Worm (Caenorhabditis elegans) whole organism, L1 larva: ENCODE results near the gene Y75B7B.1.

Experiments
- C16A3.4 ChIP-seq: fragments of 150-350 bp; optimal IDR thresholded peaks from 2 replicates; lab custom pipeline; 2014; ENCODE audit warnings: missing biosample characterization, missing genetic modification characterization
- C34B4.2 ChIP-seq: sonication (generic microtip); optimal IDR thresholded peaks from 2 replicates; lab custom pipeline; 2017; ENCODE audit warnings: mild to moderate bottlenecking, missing genetic modification characterization, missing compliant biosample characterization
- aly-2 ChIP-seq: fragments of 150-350 bp; optimal IDR thresholded peaks from 2 replicates; lab custom pipeline; 2014; ENCODE audit warnings: missing biosample characterization, missing genetic modification characterization
- ama-1 ChIP-seq: fragments of 150-350 bp; optimal IDR thresholded peaks from 2 replicates; lab custom pipeline; 2014
- ceh-63 ChIP-seq: fragments of 200-800 bp; sonication (Bioruptor generic); optimal IDR thresholded peaks from 2 replicates; lab custom pipeline; 2018; ENCODE audit warnings: mild to moderate bottlenecking, missing genetic modification characterization, missing compliant biosample characterization
- ceh-88 ChIP-seq: fragments of 200-800 bp; sonication (Bioruptor generic); IDR thresholded peaks from 2 replicates; pipeline ENCODE4 v1.3.6; 2022; ENCODE audit warnings: missing genetic modification characterization, missing compliant biosample characterization
- ces-1 ChIP-seq: fragments of 150-350 bp; optimal IDR thresholded peaks from 2 replicates; lab custom pipeline; 2014; ENCODE audit warnings: missing biosample characterization, missing genetic modification reagents, missing genetic modification characterization
- dpl-1 ChIP-seq, 3 experiments: fragments of 150-350 bp in 2 of 3; sonication (generic microtip) in 1 of 3; optimal IDR thresholded peaks; 2 replicates each; lab custom pipeline; 2014 to 2017; ENCODE audit warnings: missing biosample characterization in 3 of 3, missing genetic modification characterization in 3 of 3, missing genetic modification reagents in 3 of 3
- egl-13 ChIP-seq: sonication (generic microtip); optimal IDR thresholded peaks from 2 replicates; lab custom pipeline; 2016; ENCODE audit warnings: missing genotype, missing genetic modification reagents, missing genetic modification characterization, missing compliant biosample characterization
- egl-27 ChIP-seq, 2 experiments: fragments of 150-350 bp in 1 of 2; sonication (generic microtip); optimal IDR thresholded peaks; 3 replicates each; lab custom pipeline; 2017 to 2018; ENCODE audit warnings: missing biosample characterization in 2 of 2, missing genetic modification characterization in 2 of 2, missing genetic modification reagents in 2 of 2
- fkh-10 ChIP-seq: sonication (generic microtip); optimal IDR thresholded peaks from 2 replicates; lab custom pipeline; 2017; ENCODE audit warnings: missing biosample characterization, missing genetic modification reagents, missing genetic modification characterization
- isw-1 ChIP-seq: fragments of 200-800 bp; sonication (Bioruptor generic); IDR thresholded peaks from 2 replicates; pipeline ENCODE4 v1.3.6; 2022; ENCODE audit warnings: missing genetic modification characterization, missing compliant biosample characterization
- lin-14 ChIP-seq: fragments of 200-800 bp; sonication (Bioruptor generic); optimal IDR thresholded peaks from 2 replicates; lab custom pipeline; 2018; ENCODE audit warnings: mild to moderate bottlenecking, missing genetic modification characterization, moderate library complexity, missing compliant biosample characterization
- lin-35 ChIP-seq, 2 experiments: fragments of 150-350 bp; optimal IDR thresholded peaks; 2 replicates each; lab custom pipeline; 2014; ENCODE audit warnings: missing biosample characterization in 2 of 2, missing genetic modification characterization in 2 of 2, missing genetic modification reagents in 2 of 2
- mep-1 ChIP-seq: fragments of 150-350 bp; optimal IDR thresholded peaks from 2 replicates; lab custom pipeline; 2014; ENCODE audit warnings: missing biosample characterization, missing genetic modification characterization
- nhr-11 ChIP-seq: fragments of 150-350 bp; optimal IDR thresholded peaks from 2 replicates; lab custom pipeline; 2014; ENCODE audit warnings: missing biosample characterization, missing genetic modification characterization
- nhr-12 ChIP-seq: sonication (generic microtip); optimal IDR thresholded peaks from 2 replicates; lab custom pipeline; 2017; ENCODE audit warnings: missing biosample characterization, missing genetic modification characterization
- nhr-28 ChIP-seq: fragments of 150-350 bp; optimal IDR thresholded peaks from 2 replicates; lab custom pipeline; 2014; ENCODE audit warnings: missing biosample characterization, missing genetic modification characterization
- nhr-47 ChIP-seq: sonication (generic microtip); optimal IDR thresholded peaks from 2 replicates; lab custom pipeline; 2016; ENCODE audit warnings: mild to moderate bottlenecking, missing genetic modification characterization, moderate library complexity, missing compliant biosample characterization
- nhr-71 ChIP-seq: sonication (generic microtip); optimal IDR thresholded peaks from 2 replicates; lab custom pipeline; 2016; ENCODE audit warnings: mild to moderate bottlenecking, missing genetic modification characterization, moderate library complexity, missing compliant biosample characterization
- nhr-76 ChIP-seq: sonication (generic microtip); optimal IDR thresholded peaks from 2 replicates; lab custom pipeline; 2017; ENCODE audit warnings: missing biosample characterization, missing genetic modification characterization
- nhr-77 ChIP-seq: fragments of 150-350 bp; optimal IDR thresholded peaks from 2 replicates; lab custom pipeline; 2014; ENCODE audit warnings: missing biosample characterization, missing genetic modification characterization
- nhr-84 ChIP-seq: sonication (generic microtip); optimal IDR thresholded peaks from 2 replicates; lab custom pipeline; 2017; ENCODE audit warnings: missing biosample characterization, missing genetic modification characterization
- pax-3 ChIP-seq: fragments of 200-800 bp; sonication (Bioruptor generic); optimal IDR thresholded peaks from 2 replicates; lab custom pipeline; 2018; ENCODE audit warnings: mild to moderate bottlenecking, missing genetic modification characterization, moderate library complexity, missing compliant biosample characterization
- rnt-1 ChIP-seq: sonication (generic microtip); optimal IDR thresholded peaks from 2 replicates; lab custom pipeline; 2016; ENCODE audit warnings: mild to moderate bottlenecking, missing genetic modification characterization, moderate library complexity, missing compliant biosample characterization
- skn-1 ChIP-seq: fragments of 150-350 bp; optimal IDR thresholded peaks from 2 replicates; lab custom pipeline; 2014; ENCODE audit warnings: missing biosample characterization, missing genetic modification characterization
- snu-23 ChIP-seq: sonication (generic microtip); optimal IDR thresholded peaks from 2 replicates; lab custom pipeline; 2016; ENCODE audit warnings: missing genetic modification characterization, missing compliant biosample characterization
- sup-37 ChIP-seq: fragments of 200-800 bp; sonication (Bioruptor generic); optimal IDR thresholded peaks from 2 replicates; lab custom pipeline; 2018; ENCODE audit warnings: mild to moderate bottlenecking, missing genetic modification characterization, missing compliant biosample characterization
- tlp-1 ChIP-seq: fragments of 150-350 bp; optimal IDR thresholded peaks from 2 replicates; lab custom pipeline; 2014; ENCODE audit warnings: missing biosample characterization, missing genetic modification characterization
- unc-30 ChIP-seq: sonication (generic microtip); optimal IDR thresholded peaks from 2 replicates; lab custom pipeline; 2017; ENCODE audit warnings: missing biosample characterization, missing genetic modification characterization
- unc-62 ChIP-seq: fragments of 150-350 bp; optimal IDR thresholded peaks from 2 replicates; lab custom pipeline; 2014; ENCODE audit warnings: missing biosample characterization, missing genetic modification reagents, missing genetic modification characterization
- unc-98 ChIP-seq: fragments of 200-800 bp; sonication (Bioruptor generic); IDR thresholded peaks from 2 replicates; pipeline ENCODE4 v1.3.6; 2022; ENCODE audit warnings: missing genetic modification characterization, missing compliant biosample characterization
- zip-4 ChIP-seq: fragments of 200-800 bp; sonication (Bioruptor generic); optimal IDR thresholded peaks from 2 replicates; lab custom pipeline; 2018; ENCODE audit warnings: mild to moderate bottlenecking, missing genetic modification characterization, moderate library complexity, missing compliant biosample characterization
- ztf-4 ChIP-seq: fragments of 150-350 bp; optimal IDR thresholded peaks from 2 replicates; lab custom pipeline; 2014; ENCODE audit warnings: missing biosample characterization, missing genetic modification characterization

Gene Y75B7B.1

ce11 chrV:1243011-1243410 lies 27.7 kb upstream of the Y75B7B.1 start:
- no peak for TF ChIP-seq tlp-1 (tag; lab: Kevin White, UChicago)
- TF ChIP-seq sup-37 = no peak
- no peak for TF ChIP-seq nhr-84 (tag; lab: Kevin White, UChicago)
- peak; percentile 92 for TF ChIP-seq lin-14 (GFP tag; lab: Kevin White, UChicago)
- no peak for TF ChIP-seq ztf-4
- no peak for TF ChIP-seq unc-98 (GFP tag; lab: Robert Waterston, UW)
- TF ChIP-seq mep-1 (tag; lab: Kevin White, UChicago) = peak; percentile 5
- TF ChIP-seq fkh-10 = no peak
- no peak for TF ChIP-seq dpl-1 (GFP tag; optimal IDR thresholded peaks at IDR 0.05; lab: Kevin White, UChicago)
- TF ChIP-seq nhr-71 (tag; lab: Kevin White, UChicago) = peak; percentile 41
- TF ChIP-seq rnt-1 (tag; lab: Kevin White, UChicago) = peak; percentile 39

- TF ChIP-seq isw-1 (GFP tag; lab: Robert Waterston, UW) = no peak
- no peak for TF ChIP-seq zip-4 (GFP tag; lab: Kevin White, UChicago)
- no peak for TF ChIP-seq unc-62 (GFP tag; lab: Kevin White, UChicago)
- no peak for TF ChIP-seq aly-2 (tag; lab: Kevin White, UChicago)
- no peak for TF ChIP-seq dpl-1 (GFP tag; optimal IDR thresholded peaks at IDR 0.05; lab: Kevin White, UChicago)
- no peak for TF ChIP-seq sup-37
- no peak for TF ChIP-seq nhr-77
- no peak for TF ChIP-seq unc-30 (tag; lab: Kevin White, UChicago)
- TF ChIP-seq nhr-76 = no peak
- TF ChIP-seq C16A3.4 (tag; lab: Kevin White, UChicago) = no peak
- TF ChIP-seq nhr-11 = no peak
- no peak for TF ChIP-seq skn-1
- no peak for TF ChIP-seq lin-35 (GFP tag; optimal IDR thresholded peaks at IDR 0.05; lab: Kevin White, UChicago)
These were observed 26.5 kb upstream of the Y75B7B.1 start for ce11 chrV:1244021-1244708.

ce11 chrV:1252794-1253193 lies 17.9 kb upstream of the Y75B7B.1 start:
- TF ChIP-seq egl-27 (tag; optimal IDR thresholded peaks at IDR 0.05; lab: Kevin White, UChicago) (no peak), nhr-47 (no peak), egl-13 (tag; lab: Kevin White, UChicago) (no peak), ceh-88 (no peak), isw-1 (GFP tag; lab: Robert Waterston, UW) (no peak), aly-2 (tag; lab: Kevin White, UChicago) (no peak), ces-1 (GFP tag; lab: Kevin White, UChicago) (no peak), snu-23 (GFP tag; lab: Kevin White, UChicago) (no peak), unc-30 (tag; lab: Kevin White, UChicago) (no peak), C34B4.2 (tag; lab: Kevin White, UChicago) (no peak), ama-1 (lab: Kevin White, UChicago) (no peak), ceh-63 (GFP tag; lab: Kevin White, UChicago) (no peak), nhr-12 (tag; lab: Kevin White, UChicago) (no peak), unc-98 (GFP tag; lab: Robert Waterston, UW) (no peak)
- TF ChIP-seq, all 84 proteins: peak for 0

- TF ChIP-seq unc-98 (GFP tag; lab: Robert Waterston, UW) = 0 out of 2 replicates have a peak, but pooled peaks have one; percentile 19
These were observed 13.7 kb upstream of the Y75B7B.1 start for ce11 chrV:1257054-1257453.

- TF ChIP-seq lin-14 (GFP tag; lab: Kevin White, UChicago) (peak; percentile 43), nhr-28 (no peak), pax-3 (tag; lab: Kevin White, UChicago) (no peak)
- TF ChIP-seq, all 84 proteins: peak for 1
These were observed 10.7 kb upstream of the Y75B7B.1 start, which contains the start of gene C39F7.1 for ce11 chrV:1260042-1260441. TSS of gene C39F7.1 (plus strand) at chrV:1260342.
